Worm (Caenorhabditis elegans) whole organism, early embryonic: ENCODE results near the gene F56A8.8.
"Not testable (repeated sequence)": the region's sequence is repeated elsewhere in the genome, so short reads cannot be mapped to it uniquely, and the experiment has no call there.

Experiments
- B0310.2 ChIP-seq: sonication (generic microtip); optimal IDR thresholded peaks from 2 replicates; lab custom pipeline; 2016; ENCODE audit warnings: mild to moderate bottlenecking, missing genetic modification characterization, missing compliant biosample characterization
- aly-1 ChIP-seq: sonication (generic microtip); optimal IDR thresholded peaks from 2 replicates; lab custom pipeline; 2016; ENCODE audit warnings: missing genetic modification characterization, missing compliant biosample characterization
- ama-1 ChIP-seq: fragments of 150-350 bp; optimal IDR thresholded peaks from 2 replicates; lab custom pipeline; 2014
- ceh-13 ChIP-seq: fragments of 200-800 bp; sonication (Bioruptor generic); optimal IDR thresholded peaks from 2 replicates; lab custom pipeline; 2018; ENCODE audit warnings: mild to moderate bottlenecking, missing genetic modification characterization, missing compliant biosample characterization
- ceh-36 ChIP-seq: sonication (generic microtip); optimal IDR thresholded peaks from 2 replicates; lab custom pipeline; 2016; ENCODE audit warnings: missing genetic modification characterization, inconsistent platforms, missing compliant biosample characterization
- ets-7 ChIP-seq: sonication (generic microtip); optimal IDR thresholded peaks from 2 replicates; lab custom pipeline; 2016; ENCODE audit warnings: missing genotype, missing genetic modification characterization, missing compliant biosample characterization
- hmbx-1 ChIP-seq: sonication (generic microtip); optimal IDR thresholded peaks from 2 replicates; lab custom pipeline; 2016; ENCODE audit warnings: mild to moderate bottlenecking, missing genetic modification characterization, missing compliant biosample characterization
- hmg-4 ChIP-seq: fragments of 200-800 bp; sonication (Bioruptor generic); optimal IDR thresholded peaks from 2 replicates; lab custom pipeline; 2018; ENCODE audit warnings: mild to moderate bottlenecking, missing genetic modification characterization, missing compliant biosample characterization
- hnd-1 ChIP-seq: sonication (generic microtip); optimal IDR thresholded peaks from 2 replicates; lab custom pipeline; 2016; ENCODE audit warnings: missing genetic modification characterization, missing compliant biosample characterization
- pes-1 ChIP-seq: fragments of 200-800 bp; sonication (Bioruptor generic); IDR thresholded peaks from 2 replicates; pipeline ENCODE4 v1.3.6; 2022; ENCODE audit warnings: missing genetic modification reagents, missing genetic modification characterization, missing compliant biosample characterization
- scrt-1 ChIP-seq: fragments of 200-800 bp; sonication (Bioruptor generic); IDR thresholded peaks from 2 replicates; pipeline ENCODE4 v1.3.6; 2022; ENCODE audit warnings: missing genetic modification characterization, missing compliant biosample characterization
- tbx-37 ChIP-seq: fragments of 200-800 bp; sonication (Bioruptor generic); conservative IDR thresholded peaks from 2 replicates; pipeline ENCODE4 v1.3.6; 2022; ENCODE audit warnings: missing genetic modification reagents, missing genetic modification characterization, missing compliant biosample characterization

DNA sequence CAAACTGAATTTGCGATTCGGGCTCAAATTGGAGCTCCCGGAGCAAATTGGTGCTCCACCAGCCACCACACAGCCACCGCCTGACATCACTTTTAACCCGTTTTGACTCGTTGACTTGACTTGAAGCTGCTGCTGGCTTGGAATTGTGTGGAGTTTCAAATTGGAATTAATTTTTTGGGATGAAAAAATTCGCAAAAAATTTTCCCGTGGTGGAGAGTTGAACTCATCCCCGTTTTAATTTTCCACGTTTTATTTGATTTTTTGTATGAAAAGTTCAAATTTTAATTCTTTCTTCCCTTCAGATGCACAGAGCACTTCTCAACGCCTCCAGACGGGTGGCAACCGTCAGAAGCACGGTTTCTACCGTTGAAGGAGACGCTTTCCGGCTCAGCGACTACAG, 40.2 kb upstream of the F56A8.8 start, which contains the start of gene Y43F4A.4:
- TF ChIP-seq aly-1; B0310.2; ceh-13 (GFP tag; lab: Kevin White, UChicago); ama-1 (lab: Kevin White, UChicago); pes-1 (GFP tag; lab: Robert Waterston, UW); scrt-1 (GFP tag; lab: Robert Waterston, UW); hmg-4; hnd-1 (tag; lab: Kevin White, UChicago); tbx-37 (GFP tag; lab: Robert Waterston, UW); ets-7 (tag; lab: Kevin White, UChicago); hmbx-1 (tag; lab: Kevin White, UChicago); ceh-36 (tag; lab: Kevin White, UChicago): not testable (repeated sequence)
